Worm (Caenorhabditis elegans): ENCODE measurements around the gene str-243.

DNA sequence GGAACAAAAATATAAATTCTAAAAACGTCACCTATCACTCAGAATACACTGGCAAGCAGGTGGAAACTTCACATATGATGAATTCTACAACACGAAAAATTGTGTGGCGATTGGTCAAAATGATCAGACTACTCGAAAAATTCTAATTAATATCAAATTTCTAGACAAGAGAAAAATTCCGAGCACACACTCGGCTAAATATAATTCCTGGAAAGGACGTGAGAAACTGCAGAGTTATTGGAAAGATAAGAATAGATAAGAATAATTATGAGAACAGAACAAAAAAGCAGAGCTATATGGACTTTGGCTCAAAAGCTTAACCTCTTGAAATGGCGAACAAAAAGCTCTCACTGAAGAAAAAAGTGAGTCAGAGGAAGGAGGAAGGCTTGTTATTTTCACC, 35.3 kb upstream of the str-243 start:
- TF ChIP-seq nhr-41 (GFP tag; IDR thresholded peaks at IDR 0.05) (no peak), ZK546.5 (tag; optimal IDR thresholded peaks at IDR 0.05) (no peak), ama-1 (optimal IDR thresholded peaks at IDR 0.05) (no peak)

Measured in whole organism, L4 larva.